Fruit fly (Drosophila melanogaster) whole organism, adult: Measurements from ENCODE around the gene CG10298.

Source experiments
- CG1620 ChIP-seq: fragments of 200-800 bp; sonication (Bioruptor generic); optimal IDR thresholded peaks from 2 replicates; lab custom pipeline; 2016; ENCODE audit warnings: missing biosample characterization, missing genetic modification characterization
- CG33017 ChIP-seq: fragments of 200-800 bp; sonication (Bioruptor generic); optimal IDR thresholded peaks from 2 replicates; lab custom pipeline; 2018; ENCODE audit warnings: missing biosample characterization, mild to moderate bottlenecking, missing genetic modification characterization, moderate library complexity
- Mnt ChIP-seq: fragments of 200-800 bp; sonication (Bioruptor generic); optimal IDR thresholded peaks from 2 replicates; lab custom pipeline; 2016; ENCODE audit warnings: missing biosample characterization, mild to moderate bottlenecking, missing genetic modification characterization

- TF ChIP-seq CG33017 (tag; lab: Kevin White, UChicago) (no peak), Mnt (GFP tag; lab: Kevin White, UChicago) (no peak), CG1620 (GFP tag; lab: Kevin White, UChicago) (no peak)
These were observed 33.1 kb upstream of the CG10298 start, which contains the start of gene CG31560 for dm6 chr3R:6309676-6310075.
